Worm (Caenorhabditis elegans) whole organism, early embryonic: ENCODE data around the gene nsun-5.

ENCODE experiments used
- B0310.2 ChIP-seq: sonication (generic microtip); optimal IDR thresholded peaks from 2 replicates; lab custom pipeline; 2016; ENCODE audit warnings: mild to moderate bottlenecking, missing genetic modification characterization, missing compliant biosample characterization
- F13C5.2 ChIP-seq: sonication (generic microtip); optimal IDR thresholded peaks from 2 replicates; lab custom pipeline; 2017; ENCODE audit warnings: mild to moderate bottlenecking, missing genetic modification characterization, inconsistent platforms, missing compliant biosample characterization
- aly-1 ChIP-seq: sonication (generic microtip); optimal IDR thresholded peaks from 2 replicates; lab custom pipeline; 2016; ENCODE audit warnings: missing genetic modification characterization, missing compliant biosample characterization
- ama-1 ChIP-seq: fragments of 150-350 bp; optimal IDR thresholded peaks from 2 replicates; lab custom pipeline; 2014
- ceh-13 ChIP-seq: fragments of 200-800 bp; sonication (Bioruptor generic); optimal IDR thresholded peaks from 2 replicates; lab custom pipeline; 2018; ENCODE audit warnings: mild to moderate bottlenecking, missing genetic modification characterization, missing compliant biosample characterization
- ceh-36 ChIP-seq: sonication (generic microtip); optimal IDR thresholded peaks from 2 replicates; lab custom pipeline; 2016; ENCODE audit warnings: missing genetic modification characterization, inconsistent platforms, missing compliant biosample characterization
- ets-7 ChIP-seq: sonication (generic microtip); optimal IDR thresholded peaks from 2 replicates; lab custom pipeline; 2016; ENCODE audit warnings: missing genotype, missing genetic modification characterization, missing compliant biosample characterization
- flt-1 ChIP-seq: fragments of 200-800 bp; sonication (Bioruptor generic); IDR thresholded peaks from 2 replicates; pipeline ENCODE4 v1.3.6; 2022; ENCODE audit warnings: missing genetic modification characterization, missing compliant biosample characterization
- hmbx-1 ChIP-seq: sonication (generic microtip); optimal IDR thresholded peaks from 2 replicates; lab custom pipeline; 2016; ENCODE audit warnings: mild to moderate bottlenecking, missing genetic modification characterization, missing compliant biosample characterization
- hmg-4 ChIP-seq: fragments of 200-800 bp; sonication (Bioruptor generic); optimal IDR thresholded peaks from 2 replicates; lab custom pipeline; 2018; ENCODE audit warnings: mild to moderate bottlenecking, missing genetic modification characterization, missing compliant biosample characterization
- hnd-1 ChIP-seq: sonication (generic microtip); optimal IDR thresholded peaks from 2 replicates; lab custom pipeline; 2016; ENCODE audit warnings: missing genetic modification characterization, missing compliant biosample characterization
- pes-1 ChIP-seq: fragments of 200-800 bp; sonication (Bioruptor generic); IDR thresholded peaks from 2 replicates; pipeline ENCODE4 v1.3.6; 2022; ENCODE audit warnings: missing genetic modification reagents, missing genetic modification characterization, missing compliant biosample characterization
- scrt-1 ChIP-seq: fragments of 200-800 bp; sonication (Bioruptor generic); IDR thresholded peaks from 2 replicates; pipeline ENCODE4 v1.3.6; 2022; ENCODE audit warnings: missing genetic modification characterization, missing compliant biosample characterization
- sea-1 ChIP-seq: fragments of 200-800 bp; sonication (Bioruptor generic); conservative IDR thresholded peaks from 2 replicates; pipeline ENCODE4 v1.3.6; 2022; ENCODE audit warnings: missing genetic modification characterization, missing compliant biosample characterization
- tbx-11 ChIP-seq: fragments of 200-800 bp; sonication (Bioruptor generic); IDR thresholded peaks from 2 replicates; pipeline ENCODE4 v1.3.6; 2022; ENCODE audit warnings: missing genetic modification characterization, missing compliant biosample characterization
- tbx-37 ChIP-seq: fragments of 200-800 bp; sonication (Bioruptor generic); conservative IDR thresholded peaks from 2 replicates; pipeline ENCODE4 v1.3.6; 2022; ENCODE audit warnings: missing genetic modification reagents, missing genetic modification characterization, missing compliant biosample characterization
- tra-4 ChIP-seq: sonication (generic microtip); optimal IDR thresholded peaks from 2 replicates; lab custom pipeline; 2017; ENCODE audit warnings: missing genetic modification characterization, missing compliant biosample characterization

Gene nsun-5

ce11 chrII:14969320-14969950, at the start of gene nsun-5, which contains the start of the genes pole-4 and metl-2:
Gene nsun-5 (plus strand): TSS chrII:14969617.
Gene pole-4 (minus strand): TSS chrII:14969354.
Gene metl-2 (plus strand): TSS chrII:14969900.
- TF ChIP-seq tbx-11 (GFP tag; lab: Robert Waterston, UW), result no peak
- TF ChIP-seq flt-1 (GFP tag; lab: Robert Waterston, UW), result no peak
- no peak for TF ChIP-seq hnd-1 (tag; lab: Kevin White, UChicago)
- peak; percentile 5 for TF ChIP-seq F13C5.2 (tag; lab: Kevin White, UChicago)

- no peak for TF ChIP-seq sea-1 (GFP tag; lab: Robert Waterston, UW)
- TF ChIP-seq hnd-1 (tag; lab: Kevin White, UChicago), result no peak
- no peak for TF ChIP-seq ceh-13 (GFP tag; lab: Kevin White, UChicago)
- TF ChIP-seq ets-7, result no peak
- TF ChIP-seq hmg-4 (GFP tag; lab: Kevin White, UChicago), result no peak
- no peak for TF ChIP-seq F13C5.2 (tag; lab: Kevin White, UChicago)
- no peak for TF ChIP-seq ceh-36 (tag; lab: Kevin White, UChicago)
- TF ChIP-seq scrt-1 (GFP tag; lab: Robert Waterston, UW), result no peak
- TF ChIP-seq B0310.2 (tag; lab: Kevin White, UChicago), result no peak
- no peak for TF ChIP-seq flt-1 (GFP tag; lab: Robert Waterston, UW)
Observed at ce11 chrII:14928766-14929165, 40.7 kb upstream of the nsun-5 start.

- TF ChIP-seq hmbx-1, result no peak
- no peak for TF ChIP-seq hmg-4 (GFP tag; lab: Kevin White, UChicago)
- TF ChIP-seq scrt-1 (GFP tag; lab: Robert Waterston, UW), result no peak
- TF ChIP-seq ceh-13 (GFP tag; lab: Kevin White, UChicago), result no peak
- TF ChIP-seq ama-1 (lab: Kevin White, UChicago), result no peak
- TF ChIP-seq sea-1 (GFP tag; lab: Robert Waterston, UW), result no peak
- TF ChIP-seq ets-7, result no peak
- TF ChIP-seq aly-1 (tag; lab: Kevin White, UChicago), result no peak
- TF ChIP-seq pes-1, result no peak
- TF ChIP-seq B0310.2 (tag; lab: Kevin White, UChicago), result no peak
- TF ChIP-seq tra-4 (tag; lab: Kevin White, UChicago), result no peak
- no peak for TF ChIP-seq tbx-37 (GFP tag; lab: Robert Waterston, UW)
- TF ChIP-seq flt-1 (GFP tag; lab: Robert Waterston, UW), result no peak
Observed at ce11 chrII:14935431-14936071, 33.9 kb upstream of the nsun-5 start.

- TF ChIP-seq sea-1 (GFP tag; lab: Robert Waterston, UW), result no peak
- TF ChIP-seq tbx-11 (GFP tag; lab: Robert Waterston, UW), result no peak
- TF ChIP-seq pes-1, result no peak
- no peak for TF ChIP-seq scrt-1 (GFP tag; lab: Robert Waterston, UW)
- no peak for TF ChIP-seq hmg-4 (GFP tag; lab: Kevin White, UChicago)
- no peak for TF ChIP-seq tbx-37 (GFP tag; lab: Robert Waterston, UW)
- TF ChIP-seq B0310.2 (tag; lab: Kevin White, UChicago), result no peak
- no peak for TF ChIP-seq hmbx-1
- no peak for TF ChIP-seq aly-1 (tag; lab: Kevin White, UChicago)
- no peak for TF ChIP-seq ama-1 (lab: Kevin White, UChicago)
- no peak for TF ChIP-seq ceh-36 (tag; lab: Kevin White, UChicago)
- TF ChIP-seq tra-4 (tag; lab: Kevin White, UChicago), result no peak
- no peak for TF ChIP-seq ets-7
- TF ChIP-seq ceh-13 (GFP tag; lab: Kevin White, UChicago), result no peak
- TF ChIP-seq flt-1 (GFP tag; lab: Robert Waterston, UW), result no peak
- TF ChIP-seq F13C5.2 (tag; lab: Kevin White, UChicago), result no peak
- TF ChIP-seq hnd-1 (tag; lab: Kevin White, UChicago), result no peak
Observed at ce11 chrII:14938319-14938718, 31.1 kb upstream of the nsun-5 start.

ce11 chrII:14940325-14940724, 29.1 kb upstream of the nsun-5 start:
- TF ChIP-seq ama-1 (lab: Kevin White, UChicago), result no peak

- TF ChIP-seq tra-4 (tag; lab: Kevin White, UChicago) (no peak), F13C5.2 (tag; lab: Kevin White, UChicago) (no peak), B0310.2 (tag; lab: Kevin White, UChicago) (no peak), hmbx-1 (no peak), tbx-37 (GFP tag; lab: Robert Waterston, UW) (no peak), ceh-13 (GFP tag; lab: Kevin White, UChicago) (no peak)
Observed at ce11 chrII:14940980-14941379, 28.4 kb upstream of the nsun-5 start.

- TF ChIP-seq B0310.2 (tag; lab: Kevin White, UChicago), result no peak
- no peak for TF ChIP-seq ceh-36 (tag; lab: Kevin White, UChicago)
- TF ChIP-seq pes-1, result no peak
- no peak for TF ChIP-seq F13C5.2 (tag; lab: Kevin White, UChicago)
Observed at ce11 chrII:14945518-14945917, 23.9 kb upstream of the nsun-5 start.

ce11 chrII:14946545-14946944, 22.9 kb upstream of the nsun-5 start:
- TF ChIP-seq B0310.2 (tag; lab: Kevin White, UChicago), result no peak
- TF ChIP-seq tra-4 (tag; lab: Kevin White, UChicago), result no peak
- no peak for TF ChIP-seq scrt-1 (GFP tag; lab: Robert Waterston, UW)
- no peak for TF ChIP-seq ceh-13 (GFP tag; lab: Kevin White, UChicago)
- TF ChIP-seq hmbx-1, result no peak
- TF ChIP-seq ama-1 (lab: Kevin White, UChicago), result no peak
- no peak for TF ChIP-seq sea-1 (GFP tag; lab: Robert Waterston, UW)
- no peak for TF ChIP-seq ceh-36 (tag; lab: Kevin White, UChicago)
- TF ChIP-seq tbx-11 (GFP tag; lab: Robert Waterston, UW), result no peak
- no peak for TF ChIP-seq hnd-1 (tag; lab: Kevin White, UChicago)
- TF ChIP-seq flt-1 (GFP tag; lab: Robert Waterston, UW), result no peak
- TF ChIP-seq ets-7, result no peak
- no peak for TF ChIP-seq hmg-4 (GFP tag; lab: Kevin White, UChicago)
- TF ChIP-seq tbx-37 (GFP tag; lab: Robert Waterston, UW), result no peak
- TF ChIP-seq pes-1, result no peak
- TF ChIP-seq aly-1 (tag; lab: Kevin White, UChicago), result no peak
- no peak for TF ChIP-seq F13C5.2 (tag; lab: Kevin White, UChicago)
